Worm (Caenorhabditis elegans) whole organism, late embryonic: ENCODE measurements around the gene crn-3.

Source experiments
- C08G9.2 ChIP-seq: sonication (generic microtip); optimal IDR thresholded peaks from 2 replicates; lab custom pipeline; 2016; ENCODE audit warnings: mild to moderate bottlenecking, missing genetic modification characterization, moderate library complexity, missing compliant biosample characterization
- F13H6.1 ChIP-seq: sonication (generic microtip); optimal IDR thresholded peaks from 2 replicates; lab custom pipeline; 2016; ENCODE audit warnings: missing genetic modification characterization, missing compliant biosample characterization
- K02D7.2 ChIP-seq: sonication (generic microtip); optimal IDR thresholded peaks from 2 replicates; lab custom pipeline; 2017; ENCODE audit warnings: mild to moderate bottlenecking, missing genetic modification characterization, missing compliant biosample characterization
- ceh-14 ChIP-seq: sonication (generic microtip); optimal IDR thresholded peaks from 2 replicates; lab custom pipeline; 2016; ENCODE audit warnings: missing genotype, missing genetic modification characterization, missing compliant biosample characterization
- ceh-18 ChIP-seq: sonication (generic microtip); optimal IDR thresholded peaks from 2 replicates; lab custom pipeline; 2016; ENCODE audit warnings: missing genetic modification characterization, missing compliant biosample characterization
- ceh-24 ChIP-seq: sonication (generic microtip); optimal IDR thresholded peaks from 2 replicates; lab custom pipeline; 2016; ENCODE audit warnings: mild to moderate bottlenecking, missing genetic modification characterization, missing compliant biosample characterization
- ceh-45 ChIP-seq: fragments of 200-800 bp; sonication (Bioruptor generic); IDR thresholded peaks from 2 replicates; pipeline ENCODE4 v1.3.6; 2022; ENCODE audit warnings: missing genetic modification reagents, missing genetic modification characterization, missing compliant biosample characterization
- ceh-48 ChIP-seq: sonication (generic microtip); optimal IDR thresholded peaks from 2 replicates; lab custom pipeline; 2016; ENCODE audit warnings: missing genetic modification characterization, inconsistent platforms, missing compliant biosample characterization
- ceh-6 ChIP-seq: fragments of 200-800 bp; sonication (Bioruptor generic); optimal IDR thresholded peaks from 2 replicates; lab custom pipeline; 2018; ENCODE audit warnings: mild to moderate bottlenecking, missing genetic modification characterization, missing compliant biosample characterization
- che-1 ChIP-seq: sonication (generic microtip); optimal IDR thresholded peaks from 2 replicates; lab custom pipeline; 2016; ENCODE audit warnings: mild to moderate bottlenecking, missing genetic modification characterization, missing compliant biosample characterization
- elt-4 ChIP-seq: sonication (generic microtip); optimal IDR thresholded peaks from 2 replicates; lab custom pipeline; 2016; ENCODE audit warnings: missing genetic modification characterization, missing compliant biosample characterization
- eyg-1 ChIP-seq: sonication (generic microtip); optimal IDR thresholded peaks from 2 replicates; lab custom pipeline; 2016; ENCODE audit warnings: missing genotype, missing genetic modification characterization, missing compliant biosample characterization
- fkh-10 ChIP-seq: fragments of 150-350 bp; optimal IDR thresholded peaks from 2 replicates; lab custom pipeline; 2014; ENCODE audit warnings: missing biosample characterization, missing genetic modification reagents, missing genetic modification characterization
- fkh-6 ChIP-seq: sonication (generic microtip); optimal IDR thresholded peaks from 2 replicates; lab custom pipeline; 2016; ENCODE audit warnings: missing genetic modification characterization, missing compliant biosample characterization
- gmeb-2 ChIP-seq: sonication (generic microtip); optimal IDR thresholded peaks from 2 replicates; lab custom pipeline; 2016; ENCODE audit warnings: missing genetic modification characterization, inconsistent platforms, missing compliant biosample characterization
- hlh-15 ChIP-seq: sonication (generic microtip); optimal IDR thresholded peaks from 2 replicates; lab custom pipeline; 2016; ENCODE audit warnings: missing genetic modification characterization, missing compliant biosample characterization
- hlh-6 ChIP-seq: sonication (generic microtip); optimal IDR thresholded peaks from 2 replicates; lab custom pipeline; 2016; ENCODE audit warnings: missing genotype, missing genetic modification characterization, missing compliant biosample characterization
- hlh-8 ChIP-seq: sonication (generic microtip); optimal IDR thresholded peaks from 2 replicates; lab custom pipeline; 2016; ENCODE audit warnings: missing genotype, missing genetic modification characterization, missing compliant biosample characterization
- mec-3 ChIP-seq: sonication (generic microtip); optimal IDR thresholded peaks from 2 replicates; lab custom pipeline; 2016; ENCODE audit warnings: borderline replicate concordance, missing genetic modification characterization, missing compliant biosample characterization
- nfya-1 ChIP-seq: sonication (generic microtip); optimal IDR thresholded peaks from 2 replicates; lab custom pipeline; 2017; ENCODE audit warnings: missing genetic modification characterization, mild to moderate bottlenecking, missing compliant biosample characterization, antibody characterized with exemption, moderate library complexity
- nhr-11 ChIP-seq: fragments of 150-350 bp; optimal IDR thresholded peaks from 2 replicates; lab custom pipeline; 2014; ENCODE audit warnings: missing biosample characterization, missing genetic modification characterization
- nhr-232 ChIP-seq: sonication (generic microtip); optimal IDR thresholded peaks from 2 replicates; lab custom pipeline; 2016; ENCODE audit warnings: missing genetic modification characterization, missing compliant biosample characterization
- odd-2 ChIP-seq: sonication (generic microtip); optimal IDR thresholded peaks from 2 replicates; lab custom pipeline; 2017; ENCODE audit warnings: antibody characterized with exemption, mild to moderate bottlenecking, missing genetic modification characterization, missing compliant biosample characterization
- pag-3 ChIP-seq: sonication (generic microtip); optimal IDR thresholded peaks from 2 replicates; lab custom pipeline; 2016; ENCODE audit warnings: missing compliant biosample characterization, missing genetic modification characterization, borderline replicate concordance
- pat-9 ChIP-seq: fragments of 200-800 bp; sonication (Bioruptor generic); optimal IDR thresholded peaks from 2 replicates; lab custom pipeline; 2018; ENCODE audit warnings: mild to moderate bottlenecking, missing genetic modification characterization, moderate library complexity, missing compliant biosample characterization
- pax-1 ChIP-seq: fragments of 150-350 bp; optimal IDR thresholded peaks from 2 replicates; lab custom pipeline; 2014; ENCODE audit warnings: missing biosample characterization, missing genetic modification characterization
- pha-2 ChIP-seq: sonication (generic microtip); optimal IDR thresholded peaks from 2 replicates; lab custom pipeline; 2017; ENCODE audit warnings: mild to moderate bottlenecking, missing genetic modification characterization, missing compliant biosample characterization
- pqm-1 ChIP-seq: sonication (generic microtip); optimal IDR thresholded peaks from 2 replicates; lab custom pipeline; 2016; ENCODE audit warnings: missing genetic modification characterization, missing compliant biosample characterization
- sdc-2 ChIP-seq: sonication (generic microtip); optimal IDR thresholded peaks from 2 replicates; lab custom pipeline; 2016; ENCODE audit warnings: missing genotype, missing genetic modification characterization, missing compliant biosample characterization
- sox-2 ChIP-seq: fragments of 200-800 bp; sonication (Bioruptor generic); IDR thresholded peaks from 2 replicates; pipeline ENCODE4 v1.3.6; 2022; ENCODE audit warnings: missing genetic modification reagents, missing genetic modification characterization, missing compliant biosample characterization
- syd-9 ChIP-seq: sonication (generic microtip); optimal IDR thresholded peaks from 2 replicates; lab custom pipeline; 2016; ENCODE audit warnings: mild to moderate bottlenecking, missing genetic modification characterization, moderate library complexity, missing compliant biosample characterization
- tbx-2 ChIP-seq: sonication (generic microtip); optimal IDR thresholded peaks from 2 replicates; lab custom pipeline; 2016; ENCODE audit warnings: missing genetic modification characterization, missing compliant biosample characterization
- tbx-7 ChIP-seq: sonication (generic microtip); optimal IDR thresholded peaks from 2 replicates; lab custom pipeline; 2016; ENCODE audit warnings: missing genotype, missing genetic modification characterization, missing compliant biosample characterization
- ttx-3 ChIP-seq: sonication (generic microtip); optimal IDR thresholded peaks from 2 replicates; lab custom pipeline; 2016; ENCODE audit warnings: missing genetic modification reagents, missing genetic modification characterization, missing compliant biosample characterization
- unc-3 ChIP-seq, 2 experiments: fragments of 200-800 bp in 1 of 2; sonication (Bioruptor generic) in 1 of 2; sonication (generic microtip) in 1 of 2; conservative IDR thresholded peaks in 1 of 2; optimal IDR thresholded peaks in 1 of 2; 2 replicates each; pipeline versions ENCODE4 v1.3.6 to Lab custom; 2016 to 2022; ENCODE audit warnings: missing compliant biosample characterization in 2 of 2, missing genetic modification characterization in 2 of 2, missing genetic modification reagents in 1 of 2
- unc-42 ChIP-seq: sonication (generic microtip); optimal IDR thresholded peaks from 2 replicates; lab custom pipeline; 2016; ENCODE audit warnings: missing genotype, missing genetic modification characterization, missing compliant biosample characterization
- unc-55 ChIP-seq: sonication (generic microtip); optimal IDR thresholded peaks from 2 replicates; lab custom pipeline; 2017; ENCODE audit warnings: missing biosample characterization, missing genetic modification reagents, missing genetic modification characterization

The crn-3 gene

ce11 chrII:10542654-10543456 is 45.0 kb upstream of the crn-3 start:
- no peak for TF ChIP-seq unc-42 (tag; lab: Kevin White, UChicago)
- TF ChIP-seq ceh-48 (tag; lab: Kevin White, UChicago), result no peak
- no peak for TF ChIP-seq K02D7.2
- TF ChIP-seq pag-3 (tag; lab: Kevin White, UChicago), result no peak
- no peak for TF ChIP-seq fkh-10
- TF ChIP-seq pqm-1 (tag; lab: Kevin White, UChicago), result no peak
- no peak for TF ChIP-seq eyg-1 (tag; lab: Kevin White, UChicago)
- no peak for TF ChIP-seq pha-2 (tag; lab: Kevin White, UChicago)
- no peak for TF ChIP-seq fkh-6 (tag; lab: Kevin White, UChicago)
- TF ChIP-seq sdc-2 (tag; lab: Kevin White, UChicago), result no peak
- TF ChIP-seq nhr-232 (tag; lab: Kevin White, UChicago), result no peak
- no peak for TF ChIP-seq hlh-8 (tag; lab: Kevin White, UChicago)
- no peak for TF ChIP-seq che-1

DNA sequence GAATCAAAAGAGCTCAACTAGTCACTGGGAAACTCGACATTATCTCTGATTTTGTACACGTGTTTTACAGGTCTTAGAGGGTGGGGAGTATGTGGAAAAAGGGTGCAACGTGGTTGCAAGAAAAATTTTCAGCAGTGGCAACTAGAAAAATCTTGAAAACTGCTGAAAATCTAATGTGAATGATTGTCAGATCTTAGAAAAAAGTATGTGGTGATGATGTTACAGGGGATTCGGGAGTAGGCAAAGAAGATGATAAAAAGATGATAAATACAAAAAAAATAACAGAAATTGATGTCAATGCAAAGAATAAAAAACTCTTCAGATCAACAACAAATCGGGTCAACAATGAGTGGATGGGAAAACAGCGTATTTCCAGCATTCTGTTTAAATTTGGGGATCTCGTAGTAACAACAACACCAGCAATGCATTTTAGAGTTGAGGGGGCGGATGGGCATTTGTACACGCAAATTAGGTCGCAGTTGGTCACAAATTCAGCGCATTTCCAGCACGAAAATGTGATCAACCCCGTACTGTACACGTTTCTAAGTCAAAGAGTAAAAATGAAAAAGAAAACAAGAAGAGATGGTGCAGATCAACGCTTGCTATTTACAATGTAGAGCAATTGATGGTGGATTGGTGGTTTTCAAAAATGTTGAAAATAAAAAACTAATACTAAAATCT is 44.2 kb upstream of the crn-3 start:
- TF ChIP-seq unc-55 (GFP tag; lab: Kevin White, UChicago), result no peak
- TF ChIP-seq nhr-232 (tag; lab: Kevin White, UChicago), result no peak
- no peak for TF ChIP-seq syd-9 (tag; lab: Kevin White, UChicago)
- peak; percentile 1 for TF ChIP-seq nhr-11

- no peak for TF ChIP-seq hlh-15 (tag; lab: Kevin White, UChicago)
- no peak for TF ChIP-seq odd-2 (tag; lab: Kevin White, UChicago)
- TF ChIP-seq gmeb-2 (tag; lab: Kevin White, UChicago), result no peak
- no peak for TF ChIP-seq ttx-3 (tag; lab: Kevin White, UChicago)
- no peak for TF ChIP-seq ceh-18 (tag; lab: Kevin White, UChicago)
- no peak for TF ChIP-seq pag-3 (tag; lab: Kevin White, UChicago)
- no peak for TF ChIP-seq ceh-24 (tag; lab: Kevin White, UChicago)
- no peak for TF ChIP-seq mec-3 (tag; lab: Kevin White, UChicago)
- no peak for TF ChIP-seq nfya-1
- no peak for TF ChIP-seq tbx-2 (tag; lab: Kevin White, UChicago)
- TF ChIP-seq elt-4, result no peak
- no peak for TF ChIP-seq ceh-45
- no peak for TF ChIP-seq unc-55 (GFP tag; lab: Kevin White, UChicago)
- no peak for TF ChIP-seq fkh-6 (tag; lab: Kevin White, UChicago)
- no peak for TF ChIP-seq sdc-2 (tag; lab: Kevin White, UChicago)
- TF ChIP-seq hlh-6, result no peak
- no peak for TF ChIP-seq pax-1 (tag; lab: Kevin White, UChicago)
- TF ChIP-seq ceh-6, result no peak
- no peak for TF ChIP-seq sox-2
Measured at ce11 chrII:10544374-10544908, 43.4 kb upstream of the crn-3 start.

ce11 chrII:10545213-10545612 is 42.6 kb upstream of the crn-3 start:
- no peak for TF ChIP-seq F13H6.1 (tag; lab: Kevin White, UChicago)
- no peak for TF ChIP-seq ceh-14 (tag; lab: Kevin White, UChicago)
- no peak for TF ChIP-seq tbx-7 (tag; lab: Kevin White, UChicago)
- TF ChIP-seq pha-2 (tag; lab: Kevin White, UChicago), result no peak
- no peak for TF ChIP-seq C08G9.2
- no peak for TF ChIP-seq unc-3 (GFP tag; conservative IDR thresholded peaks at IDR 0.05; lab: Robert Waterston, UW)
- TF ChIP-seq unc-3 (tag; optimal IDR thresholded peaks at IDR 0.05; lab: Kevin White, UChicago), result no peak
- TF ChIP-seq pat-9 (tag; lab: Kevin White, UChicago), result peak; percentile 15
- TF ChIP-seq unc-42 (tag; lab: Kevin White, UChicago), result no peak
- peak; percentile 0 for TF ChIP-seq nhr-232 (tag; lab: Kevin White, UChicago)
